Fruit fly (Drosophila melanogaster) whole organism, embryonic: ENCODE measurements around the gene barc.
A peak's percentile ranks its signal among the peaks of the same experiment; 100 is the strongest.

ENCODE experiments used
- Ada2b ChIP-seq: fragments of 200-800 bp; sonication (Bioruptor generic); IDR thresholded peaks from 2 replicates; pipeline ENCODE4 v1.3.6; 2022; ENCODE audit warnings: missing biosample characterization, missing genetic modification characterization
- Antp ChIP-seq: fragments of 200-800 bp; sonication (Bioruptor generic); optimal IDR thresholded peaks from 3 replicates; lab custom pipeline; 2016; ENCODE audit warnings: missing biosample characterization, missing genetic modification characterization
- Atf-2 ChIP-seq: fragments of 200-800 bp; sonication (Bioruptor generic); optimal IDR thresholded peaks from 2 replicates; lab custom pipeline; 2016; ENCODE audit warnings: missing biosample characterization, missing genetic modification characterization
- B-H2 ChIP-seq: fragments of 200-800 bp; sonication (Bioruptor generic); optimal IDR thresholded peaks from 2 replicates; lab custom pipeline; 2018; ENCODE audit warnings: missing biosample characterization, mild to moderate bottlenecking, missing genetic modification characterization
- Bdp1 ChIP-seq: fragments of 200-800 bp; sonication (Bioruptor generic); optimal IDR thresholded peaks from 3 replicates; lab custom pipeline; 2016; ENCODE audit warnings: missing biosample characterization, missing genetic modification characterization
- CG10366 ChIP-seq: fragments of 200-800 bp; sonication (Bioruptor generic); IDR thresholded peaks from 2 replicates; pipeline ENCODE4 v1.3.6; 2022; ENCODE audit warnings: missing biosample characterization, missing genetic modification characterization
- CG10979 ChIP-seq: fragments of 200-800 bp; sonication (Bioruptor generic); optimal IDR thresholded peaks from 2 replicates; lab custom pipeline; 2018; ENCODE audit warnings: missing biosample characterization, mild to moderate bottlenecking, missing genetic modification characterization, moderate library complexity
- CG11085 ChIP-seq: fragments of 200-800 bp; sonication (Bioruptor generic); IDR thresholded peaks from 2 replicates; pipeline ENCODE4 v1.3.6; 2022; ENCODE audit warnings: missing biosample characterization, missing genetic modification characterization
- CG11696 ChIP-seq: fragments of 200-800 bp; sonication (Bioruptor generic); IDR thresholded peaks from 2 replicates; pipeline ENCODE4 v1.3.6; 2022; ENCODE audit warnings: missing biosample characterization, missing genetic modification characterization
- CG13775 ChIP-seq: fragments of 200-800 bp; sonication (Bioruptor generic); optimal IDR thresholded peaks from 3 replicates; lab custom pipeline; 2017; ENCODE audit warnings: missing biosample characterization, mild to moderate bottlenecking, missing genetic modification characterization
- CG14441 ChIP-seq: fragments of 200-800 bp; sonication (Bioruptor generic); IDR thresholded peaks from 2 replicates; pipeline ENCODE4 v1.3.6; 2022; ENCODE audit warnings: missing biosample characterization, missing genetic modification characterization
- CG14710 ChIP-seq: fragments of 200-800 bp; sonication (Bioruptor generic); optimal IDR thresholded peaks from 3 replicates; lab custom pipeline; 2019; ENCODE audit warnings: missing biosample characterization, mild to moderate bottlenecking, missing genetic modification characterization, moderate library complexity
- CG15269 ChIP-seq: fragments of 200-800 bp; sonication (Bioruptor generic); optimal IDR thresholded peaks from 2 replicates; lab custom pipeline; 2018; ENCODE audit warnings: missing biosample characterization, mild to moderate bottlenecking, missing genetic modification characterization, moderate library complexity
- CG17361 ChIP-seq: fragments of 200-800 bp; sonication (Bioruptor generic); IDR thresholded peaks from 3 replicates; pipeline ENCODE4 v1.3.6; 2022; ENCODE audit warnings: missing biosample characterization, missing genetic modification characterization
- CG18764 ChIP-seq: fragments of 200-800 bp; sonication (Bioruptor generic); optimal IDR thresholded peaks from 3 replicates; lab custom pipeline; 2016; ENCODE audit warnings: missing biosample characterization, missing genetic modification characterization
- CG3838 ChIP-seq: fragments of 200-800 bp; sonication (Bioruptor generic); optimal IDR thresholded peaks from 3 replicates; lab custom pipeline; 2016; ENCODE audit warnings: missing biosample characterization, missing genetic modification characterization
- CG42726 ChIP-seq: fragments of 200-800 bp; sonication (Bioruptor generic); IDR thresholded peaks from 2 replicates; pipeline ENCODE4 v1.3.6; 2022; ENCODE audit warnings: missing biosample characterization, missing genetic modification characterization; ENCODE audit not compliant: partially characterized antibody
- CG4328 ChIP-seq: fragments of 200-800 bp; sonication (Bioruptor generic); optimal IDR thresholded peaks from 3 replicates; lab custom pipeline; 2017; ENCODE audit warnings: missing biosample characterization, missing genetic modification reagents, missing genetic modification characterization
- CG4854 ChIP-seq: fragments of 200-800 bp; sonication (Bioruptor generic); optimal IDR thresholded peaks from 2 replicates; lab custom pipeline; 2016; ENCODE audit warnings: missing biosample characterization, missing genetic modification characterization, inconsistent platforms
- CG6175 ChIP-seq: fragments of 200-800 bp; sonication (Bioruptor generic); IDR thresholded peaks from 3 replicates; pipeline ENCODE4 v1.3.6; 2022; ENCODE audit warnings: missing biosample characterization, missing genetic modification characterization
- CG6254 ChIP-seq: fragments of 200-800 bp; sonication (Bioruptor generic); optimal IDR thresholded peaks from 3 replicates; lab custom pipeline; 2017; ENCODE audit warnings: mild to moderate bottlenecking, missing biosample characterization, missing genetic modification reagents, missing genetic modification characterization
- CG6272 ChIP-seq: fragments of 200-800 bp; sonication (Bioruptor generic); IDR thresholded peaks from 2 replicates; pipeline ENCODE4 v1.3.6; 2022; ENCODE audit warnings: missing biosample characterization, missing genetic modification characterization
- CG7556 ChIP-seq: fragments of 200-800 bp; sonication (Bioruptor generic); optimal IDR thresholded peaks from 2 replicates; lab custom pipeline; 2017; ENCODE audit warnings: missing biosample characterization, mild to moderate bottlenecking, missing genetic modification characterization
- CG7786 ChIP-seq: fragments of 200-800 bp; sonication (Bioruptor generic); optimal IDR thresholded peaks from 2 replicates; lab custom pipeline; 2016; ENCODE audit warnings: missing biosample characterization, missing genetic modification characterization
- CG8281 ChIP-seq: fragments of 200-800 bp; sonication (Bioruptor generic); optimal IDR thresholded peaks from 2 replicates; lab custom pipeline; 2018; ENCODE audit warnings: missing biosample characterization, mild to moderate bottlenecking, missing genetic modification characterization, moderate library complexity
- Dek ChIP-seq: fragments of 200-800 bp; sonication (Bioruptor generic); optimal IDR thresholded peaks from 3 replicates; lab custom pipeline; 2019; ENCODE audit warnings: missing biosample characterization, mild to moderate bottlenecking, missing genetic modification characterization, moderate library complexity
- Dref ChIP-seq: fragments of 200-800 bp; sonication (Bioruptor generic); IDR thresholded peaks from 2 replicates; pipeline ENCODE4 v1.3.6; 2022; ENCODE audit warnings: missing biosample characterization, missing genetic modification characterization
- HmgD ChIP-seq: fragments of 200-800 bp; sonication (Bioruptor generic); optimal IDR thresholded peaks from 3 replicates; lab custom pipeline; 2016; ENCODE audit warnings: missing biosample characterization, missing genetic modification characterization
- Hr78 ChIP-seq, 2 experiments: fragments of 200-800 bp in 1 of 2; fragments of >200 bp in 1 of 2; sonication (Bioruptor generic) in 1 of 2; optimal IDR thresholded peaks; 2 replicates each; lab custom pipeline; 2017 to 2019; ENCODE audit warnings: missing biosample characterization in 2 of 2, missing genetic modification characterization in 2 of 2, mild to moderate bottlenecking in 1 of 2, moderate library complexity in 1 of 2
- Kr ChIP-seq: fragments of 200-800 bp; sonication (Bioruptor generic); optimal IDR thresholded peaks from 2 replicates; lab custom pipeline; 2017; ENCODE audit warnings: missing biosample characterization, mild to moderate bottlenecking, missing genetic modification characterization
- Mrtf ChIP-seq: fragments of 200-800 bp; sonication (Bioruptor generic); IDR thresholded peaks from 3 replicates; pipeline ENCODE4 v1.3.6; 2022; ENCODE audit warnings: missing biosample characterization, missing genetic modification characterization
- Ptx1 ChIP-seq: fragments of 200-800 bp; sonication (Bioruptor generic); IDR thresholded peaks from 2 replicates; pipeline ENCODE4 v1.3.6; 2022; ENCODE audit warnings: missing biosample characterization, missing genetic modification characterization
- Ravus ChIP-seq: fragments of 200-800 bp; sonication (Bioruptor generic); IDR thresholded peaks from 2 replicates; pipeline ENCODE4 v1.3.6; 2022; ENCODE audit warnings: missing biosample characterization, missing genetic modification characterization
- Tbp ChIP-seq: fragments of >200 bp; optimal IDR thresholded peaks from 2 replicates; lab custom pipeline; 2018; ENCODE audit warnings: missing biosample characterization, missing genetic modification characterization
- Trl ChIP-seq, 3 experiments: fragments of >200 bp in 2 of 3; fragments of 200-800 bp in 1 of 3; sonication (Bioruptor generic) in 1 of 3; optimal IDR thresholded peaks; 2 replicates in 1 of 3; 3 replicates in 2 of 3; lab custom pipeline; 2016 to 2017; ENCODE audit warnings: missing biosample characterization in 1 of 3, missing genetic modification characterization in 1 of 3
- al ChIP-seq: fragments of 200-800 bp; sonication (Bioruptor generic); IDR thresholded peaks from 2 replicates; pipeline ENCODE4 v1.3.6; 2022; ENCODE audit warnings: missing biosample characterization, missing genetic modification characterization
- az2 ChIP-seq: fragments of 200-800 bp; sonication (Bioruptor generic); optimal IDR thresholded peaks from 3 replicates; lab custom pipeline; 2016; ENCODE audit warnings: missing biosample characterization, missing genetic modification characterization
- bbx ChIP-seq: fragments of 200-800 bp; sonication (Bioruptor generic); IDR thresholded peaks from 2 replicates; pipeline ENCODE4 v1.3.6; 2022; ENCODE audit warnings: missing biosample characterization, missing genetic modification characterization; ENCODE audit not compliant: partially characterized antibody
- chm ChIP-seq: fragments of 200-800 bp; sonication (Bioruptor generic); IDR thresholded peaks from 2 replicates; pipeline ENCODE4 v1.3.6; 2022; ENCODE audit warnings: missing biosample characterization, missing genetic modification characterization
- chn ChIP-seq: fragments of 200-800 bp; sonication (Bioruptor generic); optimal IDR thresholded peaks from 2 replicates; lab custom pipeline; 2016; ENCODE audit warnings: missing biosample characterization, missing genetic modification characterization
- fd96Cb ChIP-seq: fragments of 200-800 bp; sonication (Bioruptor generic); optimal IDR thresholded peaks from 2 replicates; lab custom pipeline; 2018; ENCODE audit warnings: missing biosample characterization, mild to moderate bottlenecking, missing genetic modification characterization, moderate library complexity
- gce ChIP-seq: fragments of 200-800 bp; sonication (Bioruptor generic); IDR thresholded peaks from 3 replicates; pipeline ENCODE4 v1.3.6; 2022; ENCODE audit warnings: missing biosample characterization, missing genetic modification characterization
- grau ChIP-seq: fragments of 200-800 bp; optimal IDR thresholded peaks from 3 replicates; lab custom pipeline; 2019; ENCODE audit warnings: missing biosample characterization, mild to moderate bottlenecking, missing genetic modification characterization, moderate library complexity
- pho ChIP-seq: fragments of 200-800 bp; sonication (Bioruptor generic); optimal IDR thresholded peaks from 2 replicates; lab custom pipeline; 2016; ENCODE audit warnings: missing biosample characterization, missing genetic modification characterization
- pnt ChIP-seq: fragments of 200-800 bp; sonication (Bioruptor generic); optimal IDR thresholded peaks from 3 replicates; lab custom pipeline; 2016; ENCODE audit warnings: missing biosample characterization, missing genetic modification characterization
- sug ChIP-seq: fragments of 200-800 bp; optimal IDR thresholded peaks from 2 replicates; lab custom pipeline; 2019; ENCODE audit warnings: missing biosample characterization, mild to moderate bottlenecking, missing genetic modification characterization, moderate library complexity
- tgo ChIP-seq: fragments of 200-800 bp; sonication (Bioruptor generic); IDR thresholded peaks from 3 replicates; pipeline ENCODE4 v1.3.6; 2022; ENCODE audit warnings: missing biosample characterization, missing genetic modification characterization
- tio ChIP-seq: fragments of 200-800 bp; sonication (Bioruptor generic); optimal IDR thresholded peaks from 2 replicates; lab custom pipeline; 2017; ENCODE audit warnings: missing biosample characterization, missing genetic modification characterization, inconsistent platforms
- trh ChIP-seq: fragments of 200-800 bp; sonication (Bioruptor generic); optimal IDR thresholded peaks from 2 replicates; lab custom pipeline; 2016; ENCODE audit warnings: missing biosample characterization, missing genetic modification characterization
- vvl ChIP-seq: fragments of 200-800 bp; sonication (Bioruptor generic); IDR thresholded peaks from 2 replicates; pipeline ENCODE4 v1.3.6; 2022; ENCODE audit warnings: missing biosample characterization, missing genetic modification characterization
- z ChIP-seq: fragments of 200-800 bp; sonication (Bioruptor generic); IDR thresholded peaks from 3 replicates; pipeline ENCODE4 v1.3.6; 2022; ENCODE audit warnings: missing biosample characterization, missing genetic modification characterization

Gene barc

DNA sequence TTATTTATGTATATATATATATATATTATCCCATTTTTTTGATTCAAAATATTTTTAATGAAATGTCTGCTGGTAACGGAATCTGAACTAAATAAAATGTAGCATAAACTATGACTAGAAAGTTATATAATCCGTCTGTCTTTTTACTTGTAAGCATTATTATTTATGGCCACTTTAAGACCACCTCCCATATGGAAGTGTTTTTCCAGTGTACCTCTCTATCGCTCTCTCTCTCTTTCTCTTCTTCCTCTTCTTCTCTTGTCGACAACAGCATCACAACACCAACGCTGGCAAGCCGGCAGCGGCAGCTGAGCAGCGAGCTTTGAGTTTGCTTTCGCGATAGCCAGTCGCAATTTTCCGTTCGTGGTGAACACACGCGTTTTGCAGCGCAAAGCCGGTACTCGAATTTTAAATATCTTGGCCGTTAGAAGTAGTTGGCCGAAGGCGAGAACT is 50.8 kb downstream of the barc start, which contains the start of gene rgn (continued):
- no peak; the same call in none of the 2 replicates for TF ChIP-seq Ravus
- TF ChIP-seq tio = peak; percentile 56
- peak; percentile 3 for TF ChIP-seq HmgD (GFP tag; lab: Kevin White, UChicago)
- TF ChIP-seq CG6175 (GFP tag; lab: Robert Waterston, UW) = no peak
- TF ChIP-seq pho (GFP tag; lab: Kevin White, UChicago) = peak; percentile 71
- TF ChIP-seq Dek = peak; percentile 74
- TF ChIP-seq Bdp1 = peak; percentile 7
- TF ChIP-seq z = no peak
- peak; percentile 83 for TF ChIP-seq CG14441 (GFP tag; lab: Robert Waterston, UW)
- TF ChIP-seq CG4854 (GFP tag; lab: Kevin White, UChicago) = no peak
- TF ChIP-seq CG4328 (GFP tag; lab: Kevin White, UChicago) = peak; percentile 14
- TF ChIP-seq Tbp (GFP tag; lab: Kevin White, UChicago) = no peak
- peak; percentile 36 to 86 for TF ChIP-seq Trl (optimal IDR thresholded peaks at IDR 0.05; lab: Kevin White, UChicago)
- TF ChIP-seq Trl (GFP tag; optimal IDR thresholded peaks at IDR 0.05; lab: Kevin White, UChicago) = peak; percentile 57
- TF ChIP-seq CG3838 = peak; percentile 0
- peak; percentile 85 for TF ChIP-seq grau (tag; lab: Kevin White, UChicago)
- peak; percentile 81 for TF ChIP-seq Ada2b (GFP tag; lab: Robert Waterston, UW)
- peak; percentile 64 for TF ChIP-seq fd96Cb (tag; lab: Kevin White, UChicago)
- TF ChIP-seq CG8281 (tag; lab: Kevin White, UChicago) = peak; percentile 50
- TF ChIP-seq CG42726 (GFP tag; lab: Robert Waterston, UW) = peak; percentile 37; the same call in 1 of the 2 replicates
- peak; percentile 19 for TF ChIP-seq B-H2
- TF ChIP-seq CG13775 (GFP tag; lab: Kevin White, UChicago) = peak; percentile 77
- TF ChIP-seq CG7786 = peak; percentile 72
- TF ChIP-seq Atf-2 = peak; percentile 12
- TF ChIP-seq az2 (GFP tag; lab: Kevin White, UChicago) = peak; percentile 59
- no peak for TF ChIP-seq Kr
- TF ChIP-seq chn (GFP tag; lab: Kevin White, UChicago) = no peak
- no peak for TF ChIP-seq CG6254 (GFP tag; lab: Kevin White, UChicago)
- peak; percentile 88 for TF ChIP-seq CG7556 (GFP tag; lab: Kevin White, UChicago)
- peak; percentile 9 for TF ChIP-seq CG10979 (tag; lab: Kevin White, UChicago)
- peak; percentile 48; the same call in 1 of the 2 replicates for TF ChIP-seq CG11085
- peak; percentile 54 for TF ChIP-seq Antp (GFP tag; lab: Kevin White, UChicago)
- peak; percentile 71 for TF ChIP-seq CG10366
- TF ChIP-seq trh (GFP tag; lab: Kevin White, UChicago) = peak; percentile 16
- peak; percentile 87 for TF ChIP-seq CG17361 (GFP tag; lab: Robert Waterston, UW)
- peak; percentile 84 for TF ChIP-seq CG15269 (tag; lab: Kevin White, UChicago)
- peak; percentile 79 for TF ChIP-seq al
- TF ChIP-seq CG18764 (GFP tag; lab: Kevin White, UChicago) = peak; percentile 54
- TF ChIP-seq Mrtf (GFP tag; lab: Robert Waterston, UW) = peak; percentile 73; the same call in 2 of the 3 replicates
- no peak for TF ChIP-seq bbx (GFP tag; lab: Robert Waterston, UW)
- no peak for TF ChIP-seq Hr78 (GFP tag; optimal IDR thresholded peaks at IDR 0.05; lab: Kevin White, UChicago)
- peak; percentile 47; the same call in 1 of the 2 replicates for TF ChIP-seq CG6272
- TF ChIP-seq vvl (GFP tag; lab: Robert Waterston, UW) = peak; percentile 77
- TF ChIP-seq Ptx1 (GFP tag; lab: Robert Waterston, UW) = peak; percentile 79
- TF ChIP-seq sug (tag; lab: Kevin White, UChicago) = peak; percentile 53
- TF ChIP-seq pnt (GFP tag; lab: Kevin White, UChicago) = peak; percentile 54
- peak; percentile 70; the same call in 1 of the 2 replicates for TF ChIP-seq CG11696 (GFP tag; lab: Robert Waterston, UW)
- no peak for TF ChIP-seq CG14710 (tag; lab: Kevin White, UChicago)
- TF ChIP-seq chm (GFP tag; lab: Robert Waterston, UW) = 0 out of 2 replicates have a peak, but pooled peaks have one; percentile 19
- 0 out of 3 replicates have a peak, but pooled peaks have one; percentile 31 for TF ChIP-seq gce (GFP tag; lab: Robert Waterston, UW)
- peak; percentile 82 for TF ChIP-seq tgo (GFP tag; lab: Robert Waterston, UW)
- TF ChIP-seq Dref (GFP tag; lab: Robert Waterston, UW) = no peak
